Worm (Caenorhabditis elegans): ENCODE results near the gene F54D1.6.

ce11 chrIV:11257476-11257875 lies 30.1 kb upstream of the F54D1.6 start:
- no peak for TF ChIP-seq tab-1 (GFP tag; IDR thresholded peaks at IDR 0.05)
- TF ChIP-seq flt-1 (GFP tag; IDR thresholded peaks at IDR 0.05) = no peak
- no peak for TF ChIP-seq T22C8.4 (GFP tag; IDR thresholded peaks at IDR 0.05)
- TF ChIP-seq ref-1 (GFP tag; conservative IDR thresholded peaks at IDR 0.05) = no peak

Data from whole organism, midembryonic.